Worm (Caenorhabditis elegans) whole organism, young adult: ENCODE data around the gene F21G4.1.

Experiments
- B0019.2 ChIP-seq: fragments of 200-800 bp; sonication (Bioruptor generic); conservative IDR thresholded peaks from 2 replicates; pipeline ENCODE4 v1.3.6; 2022; ENCODE audit warnings: missing genetic modification reagents, missing genetic modification characterization, missing compliant biosample characterization
- B0336.3 ChIP-seq: fragments of 200-800 bp; sonication (Bioruptor generic); IDR thresholded peaks from 2 replicates; pipeline ENCODE4 v1.3.6; 2022; ENCODE audit warnings: missing genetic modification characterization, missing compliant biosample characterization
- F23B12.7 ChIP-seq: sonication (generic microtip); optimal IDR thresholded peaks from 2 replicates; lab custom pipeline; 2017; ENCODE audit warnings: missing genetic modification characterization, mild to moderate bottlenecking, missing compliant biosample characterization, antibody characterized with exemption, moderate library complexity; ENCODE audit not compliant: insufficient read depth
- F49E8.2 ChIP-seq: sonication (generic microtip); optimal IDR thresholded peaks from 3 replicates; lab custom pipeline; 2017; ENCODE audit warnings: missing genetic modification characterization, mild to moderate bottlenecking, missing compliant biosample characterization, antibody characterized with exemption, moderate library complexity; ENCODE audit not compliant: insufficient read depth
- F55B11.4 ChIP-seq: sonication (generic microtip); optimal IDR thresholded peaks from 2 replicates; lab custom pipeline; 2016; ENCODE audit warnings: missing compliant biosample characterization, missing genetic modification characterization, borderline replicate concordance; ENCODE audit not compliant: insufficient read depth
- F57C9.4 ChIP-seq: sonication (generic microtip); optimal IDR thresholded peaks from 2 replicates; lab custom pipeline; 2017; ENCODE audit warnings: mild to moderate bottlenecking, missing genetic modification characterization, missing compliant biosample characterization
- K11D2.4 ChIP-seq: fragments of 200-800 bp; sonication (Bioruptor generic); IDR thresholded peaks from 2 replicates; pipeline ENCODE4 v1.3.6; 2022; ENCODE audit warnings: missing genetic modification reagents, missing genetic modification characterization, missing compliant biosample characterization
- K12H6.12 ChIP-seq: fragments of 200-800 bp; sonication (Bioruptor generic); optimal IDR thresholded peaks from 2 replicates; lab custom pipeline; 2018; ENCODE audit warnings: mild to moderate bottlenecking, missing genetic modification characterization, missing compliant biosample characterization
- Y53G8AR.9 ChIP-seq: fragments of 200-800 bp; sonication (Bioruptor generic); conservative IDR thresholded peaks from 2 replicates; pipeline ENCODE4 v1.3.6; 2022; ENCODE audit warnings: missing genetic modification reagents, missing genetic modification characterization, missing compliant biosample characterization
- Y67H2A.10 ChIP-seq: fragments of 200-800 bp; sonication (Bioruptor generic); conservative IDR thresholded peaks from 2 replicates; pipeline ENCODE4 v1.3.6; 2022; ENCODE audit warnings: missing genetic modification reagents, missing genetic modification characterization, missing compliant biosample characterization
- akir-1 ChIP-seq: fragments of 200-800 bp; sonication (Bioruptor generic); optimal IDR thresholded peaks from 2 replicates; lab custom pipeline; 2018; ENCODE audit warnings: mild to moderate bottlenecking, missing genetic modification characterization, moderate library complexity, missing compliant biosample characterization
- aptf-3 ChIP-seq: fragments of 200-800 bp; sonication (Bioruptor generic); IDR thresholded peaks from 2 replicates; pipeline ENCODE4 v1.3.6; 2022; ENCODE audit warnings: missing genetic modification characterization, missing compliant biosample characterization
- attf-6 ChIP-seq: fragments of 200-800 bp; sonication (Bioruptor generic); IDR thresholded peaks from 2 replicates; pipeline ENCODE4 v1.3.6; 2022; ENCODE audit warnings: missing genetic modification reagents, missing genetic modification characterization, missing compliant biosample characterization
- cebp-1 ChIP-seq, 2 experiments: fragments of 200-800 bp in 1 of 2; sonication (Bioruptor generic) in 1 of 2; sonication (generic microtip) in 1 of 2; IDR thresholded peaks in 1 of 2; optimal IDR thresholded peaks in 1 of 2; 2 replicates each; pipeline versions ENCODE4 v1.3.6 to Lab custom; 2017 to 2022; ENCODE audit warnings: missing compliant biosample characterization in 2 of 2, missing genetic modification characterization in 2 of 2, mild to moderate bottlenecking in 1 of 2, missing genetic modification reagents in 1 of 2, moderate library complexity in 1 of 2
- ceh-40 ChIP-seq: fragments of 200-800 bp; sonication (Bioruptor generic); IDR thresholded peaks from 2 replicates; pipeline ENCODE4 v1.3.6; 2022; ENCODE audit warnings: missing genetic modification characterization, missing compliant biosample characterization
- chd-7 ChIP-seq: sonication (generic microtip); optimal IDR thresholded peaks from 2 replicates; lab custom pipeline; 2016; ENCODE audit warnings: mild to moderate bottlenecking, missing genetic modification characterization, moderate library complexity, missing compliant biosample characterization
- dpff-1 ChIP-seq: sonication (generic microtip); optimal IDR thresholded peaks from 2 replicates; lab custom pipeline; 2017; ENCODE audit warnings: mild to moderate bottlenecking, missing genetic modification characterization, missing compliant biosample characterization
- fkh-3 ChIP-seq: sonication (generic microtip); optimal IDR thresholded peaks from 2 replicates; lab custom pipeline; 2016; ENCODE audit warnings: mild to moderate bottlenecking, missing genetic modification characterization, missing compliant biosample characterization
- him-1 ChIP-seq: sonication (generic microtip); optimal IDR thresholded peaks from 2 replicates; lab custom pipeline; 2016; ENCODE audit warnings: missing genotype, missing genetic modification reagents, missing genetic modification characterization, missing compliant biosample characterization
- hmg-20 ChIP-seq: fragments of 200-800 bp; sonication (Bioruptor generic); IDR thresholded peaks from 2 replicates; pipeline ENCODE4 v1.3.6; 2022; ENCODE audit warnings: missing genetic modification reagents, missing genetic modification characterization, missing compliant biosample characterization
- let-526 ChIP-seq: fragments of 200-800 bp; sonication (Bioruptor generic); IDR thresholded peaks from 2 replicates; pipeline ENCODE4 v1.3.6; 2022; ENCODE audit warnings: missing genetic modification reagents, missing genetic modification characterization, missing compliant biosample characterization
- let-607 ChIP-seq, 2 experiments: fragments of 200-800 bp in 1 of 2; sonication (Bioruptor generic) in 1 of 2; sonication (generic microtip) in 1 of 2; optimal IDR thresholded peaks; 2 replicates each; lab custom pipeline; 2016 to 2018; ENCODE audit warnings: mild to moderate bottlenecking in 2 of 2, missing compliant biosample characterization in 2 of 2, missing genetic modification characterization in 2 of 2, moderate library complexity in 2 of 2, missing genotype in 1 of 2
- lin-26 ChIP-seq: fragments of 200-800 bp; sonication (Bioruptor generic); IDR thresholded peaks from 2 replicates; pipeline ENCODE4 v1.3.6; 2022; ENCODE audit warnings: missing genetic modification reagents, missing genetic modification characterization, missing compliant biosample characterization
- mxl-1 ChIP-seq: sonication (generic microtip); optimal IDR thresholded peaks from 2 replicates; lab custom pipeline; 2016; ENCODE audit warnings: missing genetic modification characterization, missing compliant biosample characterization
- nfya-1 ChIP-seq: sonication (generic microtip); optimal IDR thresholded peaks from 2 replicates; lab custom pipeline; 2017; ENCODE audit warnings: antibody characterized with exemption, missing compliant biosample characterization, missing genetic modification characterization, borderline replicate concordance; ENCODE audit not compliant: insufficient read depth
- nfyb-1 ChIP-seq: fragments of 200-800 bp; sonication (Bioruptor generic); IDR thresholded peaks from 2 replicates; pipeline ENCODE4 v1.3.6; 2022; ENCODE audit warnings: missing genetic modification reagents, missing genetic modification characterization, missing compliant biosample characterization
- nhr-80 ChIP-seq: sonication (generic microtip); optimal IDR thresholded peaks from 2 replicates; lab custom pipeline; 2016; ENCODE audit warnings: missing genetic modification characterization, missing compliant biosample characterization
- rec-8 ChIP-seq, 2 experiments: sonication (generic microtip); optimal IDR thresholded peaks; 2 replicates each; lab custom pipeline; 2016; ENCODE audit warnings: mild to moderate bottlenecking in 2 of 2, missing genetic modification characterization in 2 of 2, missing genetic modification reagents in 2 of 2, missing genotype in 2 of 2, missing biosample characterization in 1 of 2, missing compliant biosample characterization in 1 of 2, moderate library complexity in 1 of 2
- repo-1 ChIP-seq: sonication (generic microtip); optimal IDR thresholded peaks from 2 replicates; lab custom pipeline; 2017; ENCODE audit warnings: mild to moderate bottlenecking, missing genetic modification characterization, missing compliant biosample characterization
- snpc-3.4 ChIP-seq: sonication (generic microtip); optimal IDR thresholded peaks from 2 replicates; lab custom pipeline; 2017; ENCODE audit warnings: missing genetic modification characterization, mild to moderate bottlenecking, missing compliant biosample characterization, antibody characterized with exemption, moderate library complexity, missing genotype, missing genetic modification reagents

F21G4.1 gene

ce11 chrX:9932226-9932773 lies 40.2 kb upstream of the F21G4.1 start, which contains the start of gene tsp-21 (continued):
- TF ChIP-seq repo-1 (peak; percentile 44), mxl-1 (tag; lab: Kevin White, UChicago) (no peak), snpc-3.4 (tag; lab: Kevin White, UChicago) (no peak), hmg-20 (no peak), cebp-1 (GFP tag; IDR thresholded peaks at IDR 0.05; lab: Robert Waterston, UW) (peak; percentile 39; the same call in 1 of the 2 replicates), cebp-1 (tag; optimal IDR thresholded peaks at IDR 0.05; lab: Kevin White, UChicago) (peak; percentile 81), nfyb-1 (GFP tag; lab: Robert Waterston, UW) (peak; percentile 53; the same call in 1 of the 2 replicates), nfya-1 (tag; lab: Kevin White, UChicago) (no peak), K11D2.4 (GFP tag; lab: Robert Waterston, UW) (no peak)

ce11 chrX:9931362-9931761 lies 39.2 kb upstream of the F21G4.1 start, which contains the start of gene nra-3:
nra-3 (minus strand) TSS chrX:9931462.
- TF ChIP-seq Y53G8AR.9 (GFP tag; lab: Robert Waterston, UW) = no peak
- TF ChIP-seq snpc-3.4 (tag; lab: Kevin White, UChicago) = no peak
- TF ChIP-seq K12H6.12 (tag; lab: Kevin White, UChicago) = no peak
- TF ChIP-seq aptf-3 (GFP tag; lab: Robert Waterston, UW) = no peak
- TF ChIP-seq B0019.2 = no peak
- no peak for TF ChIP-seq chd-7 (tag; lab: Kevin White, UChicago)

ce11 chrX:9927993-9928392 lies 35.9 kb upstream of the F21G4.1 start:
- TF ChIP-seq fkh-3 (tag; lab: Kevin White, UChicago) = no peak
- TF ChIP-seq attf-6 (GFP tag; lab: Robert Waterston, UW) = no peak
- TF ChIP-seq ceh-40 (GFP tag; lab: Robert Waterston, UW) = no peak
- TF ChIP-seq him-1 (tag; lab: Kevin White, UChicago) = no peak
- TF ChIP-seq F49E8.2 (tag; lab: Kevin White, UChicago) = no peak
- no peak for TF ChIP-seq K12H6.12 (tag; lab: Kevin White, UChicago)
- no peak for TF ChIP-seq F55B11.4
- no peak for TF ChIP-seq lin-26
- no peak for TF ChIP-seq rec-8 (tag; optimal IDR thresholded peaks at IDR 0.05; lab: Kevin White, UChicago)
- no peak for TF ChIP-seq akir-1 (GFP tag; lab: Kevin White, UChicago)
- no peak for TF ChIP-seq let-607 (tag; optimal IDR thresholded peaks at IDR 0.05; lab: Kevin White, UChicago)
- TF ChIP-seq F23B12.7 (tag; lab: Kevin White, UChicago) = no peak
- TF ChIP-seq, all 124 proteins: peak for 0

- no peak for TF ChIP-seq dpff-1 (tag; lab: Kevin White, UChicago)
- peak; percentile 38 for TF ChIP-seq nhr-80 (tag; lab: Kevin White, UChicago)
- no peak for TF ChIP-seq B0336.3 (GFP tag; lab: Robert Waterston, UW)
Measured at ce11 chrX:9924962-9925361, 32.8 kb upstream of the F21G4.1 start, which contains the start of gene ugt-23. ugt-23 (minus strand) TSS chrX:9925173.

ce11 chrX:9921257-9921656 lies 29.1 kb upstream of the F21G4.1 start, which contains the start of gene C17G1.2:
C17G1.2 (plus strand) TSS chrX:9921557.
- TF ChIP-seq F57C9.4 (tag; lab: Kevin White, UChicago) (no peak), Y67H2A.10 (GFP tag; lab: Robert Waterston, UW) (no peak), repo-1 (no peak), let-526 (GFP tag; lab: Robert Waterston, UW) (no peak)
